Worm (Caenorhabditis elegans) whole organism, L1 larva: ENCODE data around the gene H40L08.1.

Experiments
- ama-1 ChIP-seq: fragments of 150-350 bp; optimal IDR thresholded peaks from 2 replicates; lab custom pipeline; 2014
- ceh-90 ChIP-seq: sonication (generic microtip); optimal IDR thresholded peaks from 2 replicates; lab custom pipeline; 2016; ENCODE audit warnings: missing genetic modification characterization, missing compliant biosample characterization
- ces-1 ChIP-seq: fragments of 150-350 bp; optimal IDR thresholded peaks from 2 replicates; lab custom pipeline; 2014; ENCODE audit warnings: missing biosample characterization, missing genetic modification reagents, missing genetic modification characterization
- nhr-12 ChIP-seq: sonication (generic microtip); optimal IDR thresholded peaks from 2 replicates; lab custom pipeline; 2017; ENCODE audit warnings: missing biosample characterization, missing genetic modification characterization
- snpc-4 ChIP-seq: fragments of 150-350 bp; optimal IDR thresholded peaks from 2 replicates; lab custom pipeline; 2014; ENCODE audit warnings: missing biosample characterization, missing genetic modification characterization
- unc-30 ChIP-seq: sonication (generic microtip); optimal IDR thresholded peaks from 2 replicates; lab custom pipeline; 2017; ENCODE audit warnings: missing biosample characterization, missing genetic modification characterization

DNA sequence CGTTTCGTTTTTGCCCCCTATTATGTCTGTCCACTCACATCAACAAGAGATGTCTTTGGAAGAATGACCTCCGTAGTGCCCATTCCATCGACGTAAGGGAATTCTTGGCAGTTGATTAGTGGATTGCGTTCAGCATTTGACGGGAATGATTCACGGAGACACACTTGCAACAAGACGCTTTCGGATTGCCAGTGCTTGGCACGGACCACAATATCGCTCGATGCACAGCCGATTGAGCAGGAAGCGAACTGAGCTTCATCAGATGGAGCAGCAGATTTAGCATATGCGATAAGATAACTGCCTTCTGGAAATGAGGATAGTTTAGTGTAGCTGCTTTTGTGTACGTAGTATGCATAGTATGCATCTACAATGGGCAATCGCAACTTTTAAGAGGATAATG, 19.6 kb upstream of the H40L08.1 start:
- no peak for TF ChIP-seq nhr-12 (tag; lab: Kevin White, UChicago)
- TF ChIP-seq unc-30 (tag; lab: Kevin White, UChicago) = no peak
- no peak for TF ChIP-seq ces-1 (GFP tag; lab: Kevin White, UChicago)
- TF ChIP-seq ceh-90 (tag; lab: Kevin White, UChicago) = no peak
- no peak for TF ChIP-seq snpc-4 (tag; lab: Kevin White, UChicago)
- TF ChIP-seq ama-1 (lab: Kevin White, UChicago) = no peak
